Worm (Caenorhabditis elegans): ENCODE data around the gene col-166.
A peak's percentile ranks its signal among the peaks of the same experiment; 100 is the strongest.

ce11 chrX:6247869-6248268 lies 31.9 kb upstream of the col-166 start:
- TF ChIP-seq nhr-237 (tag; optimal IDR thresholded peaks at IDR 0.05), result no peak
- no peak for TF ChIP-seq mep-1 (tag; optimal IDR thresholded peaks at IDR 0.05)
- TF ChIP-seq lin-13 (tag; optimal IDR thresholded peaks at IDR 0.05), result no peak
- no peak for TF ChIP-seq snpc-4 (tag; optimal IDR thresholded peaks at IDR 0.05)
- no peak for TF ChIP-seq sptf-1 (tag; optimal IDR thresholded peaks at IDR 0.05)
- TF ChIP-seq ceh-43 (GFP tag; optimal IDR thresholded peaks at IDR 0.05), result no peak
- no peak for TF ChIP-seq bed-3 (GFP tag; optimal IDR thresholded peaks at IDR 0.05)
- TF ChIP-seq ztf-11 (tag; optimal IDR thresholded peaks at IDR 0.05), result no peak
- peak; percentile 57 for TF ChIP-seq ces-1 (GFP tag; optimal IDR thresholded peaks at IDR 0.05)
- TF ChIP-seq unc-62 (GFP tag; optimal IDR thresholded peaks at IDR 0.05), result no peak
- TF ChIP-seq nhr-12 (tag; optimal IDR thresholded peaks at IDR 0.05), result no peak
- TF ChIP-seq unc-39 (tag; optimal IDR thresholded peaks at IDR 0.05), result no peak
- no peak for TF ChIP-seq elt-3 (tag; optimal IDR thresholded peaks at IDR 0.05)

Measured in whole organism, mixed stage, embryonic.